Worm (Caenorhabditis elegans) whole organism, L3 larva: ENCODE data around the gene pei-1.
A peak's percentile ranks its signal among the peaks of the same experiment; 100 is the strongest.
"Not testable (repeated sequence)": the region's sequence is repeated elsewhere in the genome, so short reads cannot be mapped to it uniquely, and the experiment has no call there.

Source experiments
- ZK546.5 ChIP-seq: sonication (generic microtip); optimal IDR thresholded peaks from 2 replicates; lab custom pipeline; 2017; ENCODE audit warnings: missing biosample characterization, missing genetic modification characterization
- aly-2 ChIP-seq: fragments of 150-350 bp; optimal IDR thresholded peaks from 2 replicates; lab custom pipeline; 2014; ENCODE audit warnings: missing biosample characterization, missing genetic modification characterization
- ama-1 ChIP-seq: fragments of 150-350 bp; optimal IDR thresholded peaks from 2 replicates; lab custom pipeline; 2018
- ceh-16 ChIP-seq: sonication (generic microtip); optimal IDR thresholded peaks from 2 replicates; lab custom pipeline; 2017; ENCODE audit warnings: missing biosample characterization, missing genetic modification characterization
- ceh-28 ChIP-seq: fragments of 150-350 bp; optimal IDR thresholded peaks from 2 replicates; lab custom pipeline; 2014; ENCODE audit warnings: missing biosample characterization, missing genetic modification reagents, missing genetic modification characterization
- ceh-82 ChIP-seq: fragments of 150-350 bp; optimal IDR thresholded peaks from 2 replicates; lab custom pipeline; 2014; ENCODE audit warnings: missing biosample characterization, missing genetic modification characterization
- ceh-9 ChIP-seq: sonication (generic microtip); optimal IDR thresholded peaks from 2 replicates; lab custom pipeline; 2018; ENCODE audit warnings: missing biosample characterization, missing genetic modification characterization
- egl-27 ChIP-seq: sonication (generic microtip); optimal IDR thresholded peaks from 4 replicates; lab custom pipeline; 2017; ENCODE audit warnings: missing biosample characterization, missing genetic modification reagents, missing genetic modification characterization
- egl-5 ChIP-seq: fragments of 150-350 bp; optimal IDR thresholded peaks from 2 replicates; lab custom pipeline; 2017; ENCODE audit warnings: missing biosample characterization, missing genetic modification reagents, missing genetic modification characterization, inconsistent platforms
- elt-1 ChIP-seq: fragments of 150-350 bp; optimal IDR thresholded peaks from 2 replicates; lab custom pipeline; 2014; ENCODE audit warnings: missing biosample characterization, missing genetic modification characterization
- elt-2 ChIP-seq: sonication (generic microtip); optimal IDR thresholded peaks from 2 replicates; lab custom pipeline; 2016; ENCODE audit warnings: missing genetic modification reagents, mild to moderate bottlenecking, missing genetic modification characterization, missing compliant biosample characterization
- elt-3 ChIP-seq, 3 experiments: fragments of 150-350 bp in 1 of 3; sonication (generic microtip) in 2 of 3; optimal IDR thresholded peaks; 2 replicates in 2 of 3; 4 replicates in 1 of 3; lab custom pipeline; 2014 to 2017; ENCODE audit warnings: missing biosample characterization in 3 of 3, missing genetic modification characterization in 3 of 3
- fkh-10 ChIP-seq: sonication (generic microtip); optimal IDR thresholded peaks from 2 replicates; lab custom pipeline; 2017; ENCODE audit warnings: missing biosample characterization, missing genetic modification reagents, missing genetic modification characterization
- fos-1 ChIP-seq: fragments of 150-350 bp; optimal IDR thresholded peaks from 2 replicates; lab custom pipeline; 2014; ENCODE audit warnings: missing biosample characterization, missing genetic modification characterization
- hmg-11 ChIP-seq: sonication (generic microtip); optimal IDR thresholded peaks from 2 replicates; lab custom pipeline; 2016; ENCODE audit warnings: missing genetic modification characterization, missing compliant biosample characterization
- jun-1 ChIP-seq: fragments of 150-350 bp; optimal IDR thresholded peaks from 2 replicates; lab custom pipeline; 2014; ENCODE audit warnings: missing biosample characterization, missing genetic modification reagents, missing genetic modification characterization
- lin-39 ChIP-seq: fragments of 150-350 bp; optimal IDR thresholded peaks from 2 replicates; lab custom pipeline; 2018; ENCODE audit warnings: missing biosample characterization, missing genetic modification reagents, missing genetic modification characterization
- mml-1 ChIP-seq: fragments of 150-350 bp; sonication (generic microtip); optimal IDR thresholded peaks from 3 replicates; lab custom pipeline; 2014; ENCODE audit warnings: missing biosample characterization, missing genetic modification characterization
- nfya-1 ChIP-seq: sonication (generic microtip); optimal IDR thresholded peaks from 2 replicates; lab custom pipeline; 2017; ENCODE audit warnings: missing genetic modification characterization, mild to moderate bottlenecking, missing compliant biosample characterization, antibody characterized with exemption, moderate library complexity; ENCODE audit not compliant: insufficient read depth
- nhr-11 ChIP-seq: fragments of 150-350 bp; optimal IDR thresholded peaks from 2 replicates; lab custom pipeline; 2014; ENCODE audit warnings: missing biosample characterization, missing genetic modification characterization
- nhr-12 ChIP-seq: fragments of 150-350 bp; optimal IDR thresholded peaks from 2 replicates; lab custom pipeline; 2014; ENCODE audit warnings: missing biosample characterization, missing genetic modification characterization
- nhr-237 ChIP-seq: fragments of 150-350 bp; optimal IDR thresholded peaks from 2 replicates; lab custom pipeline; 2014; ENCODE audit warnings: missing biosample characterization, missing genetic modification characterization
- nhr-25 ChIP-seq: sonication (generic microtip); optimal IDR thresholded peaks from 2 replicates; lab custom pipeline; 2017; ENCODE audit warnings: missing biosample characterization, missing genetic modification characterization
- nhr-28 ChIP-seq: fragments of 150-350 bp; optimal IDR thresholded peaks from 2 replicates; lab custom pipeline; 2014; ENCODE audit warnings: missing biosample characterization, missing genetic modification characterization
- nhr-43 ChIP-seq: sonication (generic microtip); optimal IDR thresholded peaks from 2 replicates; lab custom pipeline; 2016; ENCODE audit warnings: mild to moderate bottlenecking, missing genetic modification characterization, missing compliant biosample characterization; ENCODE audit not compliant: poor library complexity, severe bottlenecking
- nhr-67 ChIP-seq: fragments of 150-350 bp; optimal IDR thresholded peaks from 2 replicates; lab custom pipeline; 2014; ENCODE audit warnings: missing biosample characterization, missing genetic modification characterization
- nhr-76 ChIP-seq: fragments of 150-350 bp; sonication (generic microtip); optimal IDR thresholded peaks from 5 replicates; lab custom pipeline; 2014; ENCODE audit warnings: missing biosample characterization, missing genetic modification characterization
- nhr-77 ChIP-seq: fragments of 150-350 bp; optimal IDR thresholded peaks from 2 replicates; lab custom pipeline; 2014; ENCODE audit warnings: missing biosample characterization, missing genetic modification characterization
- pha-4 ChIP-seq: fragments of 150-350 bp; optimal IDR thresholded peaks from 2 replicates; lab custom pipeline; 2014; ENCODE audit warnings: missing biosample characterization, missing genetic modification reagents, missing genetic modification characterization
- pqm-1 ChIP-seq: fragments of 150-350 bp; optimal IDR thresholded peaks from 2 replicates; lab custom pipeline; 2017; ENCODE audit warnings: missing biosample characterization, missing genetic modification characterization, inconsistent platforms
- skn-1 ChIP-seq: fragments of 150-350 bp; optimal IDR thresholded peaks from 2 replicates; lab custom pipeline; 2014; ENCODE audit warnings: missing biosample characterization, missing genetic modification characterization
- ztf-11 ChIP-seq: fragments of 150-350 bp; optimal IDR thresholded peaks from 2 replicates; lab custom pipeline; 2014; ENCODE audit warnings: missing biosample characterization, missing genetic modification characterization

Gene pei-1

ce11 chrIV:9595779-9596406, 3.6 kb upstream of the pei-1 start, which contains the start of the genes F27C8.3 and F27C8.2:
Gene F27C8.3 (minus strand): TSS chrIV:9595879.
Gene F27C8.2 (plus strand): TSS chrIV:9596356.
- TF ChIP-seq hmg-11 (tag; lab: Kevin White, UChicago); elt-3 (tag; optimal IDR thresholded peaks at IDR 0.05; lab: Kevin White, UChicago); ceh-28 (tag; lab: Kevin White, UChicago): not testable (repeated sequence)

DNA sequence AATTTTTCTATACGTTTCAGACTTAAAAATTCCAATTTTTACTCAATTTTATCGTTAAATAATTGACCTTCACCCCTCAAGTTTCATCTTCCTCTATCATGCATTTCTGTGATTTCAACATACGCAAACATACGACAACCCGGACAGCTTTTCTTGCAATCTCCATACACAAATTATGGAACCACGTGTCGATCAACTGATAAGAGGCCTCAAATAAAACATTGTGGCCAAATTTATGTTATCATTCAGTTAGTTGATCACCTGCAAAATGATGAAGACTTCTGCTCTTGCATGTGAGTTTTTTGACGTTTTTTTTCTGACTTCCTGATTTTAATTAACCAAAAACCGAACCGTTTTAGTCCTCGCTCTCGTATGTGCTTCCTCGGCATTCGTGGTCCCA, 1.1 kb upstream of the pei-1 start, which contains the start of gene spp-18:
TSS of gene spp-18 (plus strand) at position 257 of the 400 bp plus-strand sequence.
- TF ChIP-seq nhr-25 (tag; lab: Kevin White, UChicago) = no peak
- TF ChIP-seq pha-4 (tag; lab: Kevin White, UChicago) = no peak
- peak; percentile 56 for TF ChIP-seq pqm-1
- TF ChIP-seq nhr-67 = no peak
- TF ChIP-seq elt-1 (tag; lab: Kevin White, UChicago) = no peak
- no peak for TF ChIP-seq nhr-77
- TF ChIP-seq nhr-11 (tag; lab: Kevin White, UChicago) = no peak
- peak; percentile 87 for TF ChIP-seq elt-2 (tag; lab: Kevin White, UChicago)
- TF ChIP-seq nhr-12 = no peak
- TF ChIP-seq ceh-82 (tag; lab: Kevin White, UChicago) = no peak
- no peak for TF ChIP-seq egl-5 (tag; lab: Kevin White, UChicago)
- TF ChIP-seq fkh-10 (GFP tag; lab: Kevin White, UChicago) = no peak

DNA sequence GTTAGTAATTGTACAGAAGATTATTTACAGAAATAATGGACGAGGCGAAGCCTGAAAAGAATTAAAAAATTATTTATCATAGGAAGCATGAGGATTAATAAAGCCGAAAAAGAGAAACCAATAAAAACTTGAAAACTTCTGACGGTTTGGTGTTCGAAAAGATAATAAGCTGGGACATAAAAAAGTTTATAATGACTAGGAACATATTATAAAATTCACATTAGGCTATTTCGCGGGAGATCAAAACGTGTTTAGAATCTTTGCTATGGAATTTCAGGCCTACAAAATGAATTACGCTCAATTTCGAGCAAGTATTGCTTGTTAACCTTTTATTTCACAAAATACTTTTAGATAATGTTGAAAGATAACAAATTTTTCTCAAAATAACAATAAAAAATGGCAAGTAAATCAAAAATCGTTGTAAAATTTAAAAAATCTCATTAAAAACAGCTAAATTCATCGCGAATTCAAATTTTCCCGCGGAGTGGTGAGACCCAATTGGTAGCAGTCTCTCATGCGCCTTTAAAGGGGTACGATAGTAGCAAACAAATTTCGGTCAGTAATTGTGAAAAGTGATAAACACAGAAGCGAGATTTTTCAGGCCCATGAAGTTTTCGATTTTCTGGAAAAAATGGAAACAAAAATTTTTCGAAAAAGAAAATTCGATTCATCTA, 3.4 kb downstream of the pei-1 start, which contains the start of gene trcs-1:
TSS of gene trcs-1 (minus strand) at position 51 of the 674 bp plus-strand sequence.
- no peak for TF ChIP-seq pqm-1
- no peak for TF ChIP-seq ztf-11 (tag; lab: Kevin White, UChicago)
- TF ChIP-seq ceh-16 (tag; lab: Kevin White, UChicago) = no peak
- no peak for TF ChIP-seq ceh-9
- no peak for TF ChIP-seq elt-1 (tag; lab: Kevin White, UChicago)
- TF ChIP-seq ZK546.5 (tag; lab: Kevin White, UChicago) = no peak
- no peak for TF ChIP-seq aly-2 (tag; lab: Kevin White, UChicago)
- TF ChIP-seq hmg-11 (tag; lab: Kevin White, UChicago) = no peak
- no peak for TF ChIP-seq fkh-10 (GFP tag; lab: Kevin White, UChicago)
- TF ChIP-seq nhr-76 (tag; lab: Kevin White, UChicago) = no peak
- no peak for TF ChIP-seq nhr-43 (tag; lab: Kevin White, UChicago)
- TF ChIP-seq nhr-28 (tag; lab: Kevin White, UChicago) = no peak
- TF ChIP-seq skn-1 (tag; lab: Kevin White, UChicago) = no peak
- no peak for TF ChIP-seq mml-1
- no peak for TF ChIP-seq fos-1 (tag; lab: Kevin White, UChicago)
- no peak for TF ChIP-seq nhr-237 (tag; lab: Kevin White, UChicago)

- no peak for TF ChIP-seq egl-5 (tag; lab: Kevin White, UChicago)
- no peak for TF ChIP-seq ceh-82 (tag; lab: Kevin White, UChicago)
- TF ChIP-seq ztf-11 (tag; lab: Kevin White, UChicago) = no peak
- TF ChIP-seq egl-27 (tag; lab: Kevin White, UChicago) = no peak
- TF ChIP-seq elt-2 (tag; lab: Kevin White, UChicago) = no peak
- TF ChIP-seq nhr-28 (tag; lab: Kevin White, UChicago) = no peak
- TF ChIP-seq jun-1 = no peak
- no peak for TF ChIP-seq lin-39 (tag; lab: Kevin White, UChicago)
- no peak for TF ChIP-seq nhr-76 (tag; lab: Kevin White, UChicago)
- no peak for TF ChIP-seq mml-1
- TF ChIP-seq nhr-77 = no peak
- no peak for TF ChIP-seq nhr-12
- TF ChIP-seq pqm-1 = no peak
- no peak for TF ChIP-seq elt-1 (tag; lab: Kevin White, UChicago)
- TF ChIP-seq skn-1 (tag; lab: Kevin White, UChicago) = no peak
- TF ChIP-seq nfya-1 (tag; lab: Kevin White, UChicago) = no peak
- no peak for TF ChIP-seq aly-2 (tag; lab: Kevin White, UChicago)
- TF ChIP-seq ama-1 = no peak
- no peak for TF ChIP-seq ceh-16 (tag; lab: Kevin White, UChicago)
Measured at ce11 chrIV:9584352-9584751, 8.0 kb downstream of the pei-1 start.
